Fruit fly (Drosophila melanogaster) S2 (cell line): Measurements from ENCODE around the gene CG18788.

ENCODE experiments used
- CG8478 ChIP-seq: fragments of >200 bp; optimal IDR thresholded peaks from 2 replicates; lab custom pipeline; 2018
- CTCF ChIP-seq, 2 experiments: fragments of >200 bp; optimal IDR thresholded peaks; 2 replicates each; lab custom pipeline; 2018

dm6 chr2L:12029594-12030197 lies 4.3 kb upstream of the CG18788 start:
- TF ChIP-seq CG8478 (lab: Kevin White, UChicago) (no peak), CTCF (optimal IDR thresholded peaks at IDR 0.05; lab: Kevin White, UChicago) (no peak)
